Worm (Caenorhabditis elegans) whole organism, L4 larva: Measurements from ENCODE around the gene ugt-52.

Experiments
- D1046.2 ChIP-seq: fragments of 200-800 bp; sonication (Bioruptor generic); IDR thresholded peaks from 2 replicates; pipeline ENCODE4 v1.3.6; 2022; ENCODE audit warnings: missing genetic modification characterization, missing compliant biosample characterization
- F44E2.7 ChIP-seq: fragments of 200-800 bp; sonication (Bioruptor generic); IDR thresholded peaks from 2 replicates; pipeline ENCODE4 v2.1.2; 2022; ENCODE audit warnings: missing genetic modification characterization, missing compliant biosample characterization
- R02D3.7 ChIP-seq: fragments of 150-350 bp; sonication (generic microtip); optimal IDR thresholded peaks from 3 replicates; lab custom pipeline; 2014; ENCODE audit warnings: missing biosample characterization, missing genetic modification characterization
- T20F7.1 ChIP-seq: fragments of 200-800 bp; sonication (Bioruptor generic); optimal IDR thresholded peaks from 2 replicates; lab custom pipeline; 2018; ENCODE audit warnings: mild to moderate bottlenecking, missing genetic modification characterization, missing compliant biosample characterization
- Y48G9A.11 ChIP-seq: fragments of 200-800 bp; sonication (Bioruptor generic); IDR thresholded peaks from 2 replicates; pipeline ENCODE4 v1.3.6; 2022; ENCODE audit warnings: missing genetic modification reagents, missing genetic modification characterization, missing compliant biosample characterization
- Y75B8A.6 ChIP-seq: fragments of 200-800 bp; sonication (Bioruptor generic); IDR thresholded peaks from 2 replicates; pipeline ENCODE4 v1.3.6; 2022; ENCODE audit warnings: missing genetic modification reagents, missing genetic modification characterization, missing compliant biosample characterization
- ZK337.2 ChIP-seq: fragments of 200-800 bp; sonication (Bioruptor generic); IDR thresholded peaks from 2 replicates; pipeline ENCODE4 v1.3.6; 2022; ENCODE audit warnings: missing genetic modification reagents, missing genetic modification characterization, missing compliant biosample characterization
- aha-1 ChIP-seq: fragments of 150-350 bp; peaks from one replicate; lab custom pipeline; 2014; ENCODE audit warnings: missing biosample characterization, missing genetic modification characterization
- ama-1 ChIP-seq: fragments of 150-350 bp; optimal IDR thresholded peaks from 2 replicates; lab custom pipeline; 2014; ENCODE audit warnings: inconsistent platforms, mixed read lengths
- ceh-28 ChIP-seq: fragments of 150-350 bp; optimal IDR thresholded peaks from 2 replicates; lab custom pipeline; 2014; ENCODE audit warnings: missing biosample characterization, missing genetic modification reagents, missing genetic modification characterization
- ceh-44 ChIP-seq: fragments of 200-800 bp; sonication (Bioruptor generic); IDR thresholded peaks from 2 replicates; pipeline ENCODE4 v1.3.6; 2022; ENCODE audit warnings: missing genetic modification reagents, missing genetic modification characterization, missing compliant biosample characterization
- daf-12 ChIP-seq: fragments of 150-350 bp; optimal IDR thresholded peaks from 2 replicates; lab custom pipeline; 2014; ENCODE audit warnings: missing biosample characterization, missing genetic modification reagents, missing genetic modification characterization
- daf-8 ChIP-seq: fragments of 200-800 bp; sonication (Bioruptor generic); IDR thresholded peaks from 2 replicates; pipeline ENCODE4 v1.3.6; 2022; ENCODE audit warnings: missing genetic modification characterization, missing compliant biosample characterization
- dmd-8 ChIP-seq: fragments of 200-800 bp; sonication (Bioruptor generic); IDR thresholded peaks from 2 replicates; pipeline ENCODE4 v1.3.6; 2022; ENCODE audit warnings: missing genetic modification characterization, missing compliant biosample characterization
- dmd-9 ChIP-seq: fragments of 200-800 bp; sonication (Bioruptor generic); IDR thresholded peaks from 2 replicates; pipeline ENCODE4 v1.3.6; 2022; ENCODE audit warnings: missing genetic modification reagents, missing genetic modification characterization, missing compliant biosample characterization
- dpl-1 ChIP-seq: fragments of 150-350 bp; optimal IDR thresholded peaks from 2 replicates; lab custom pipeline; 2014; ENCODE audit warnings: missing biosample characterization, missing genetic modification reagents, missing genetic modification characterization
- dve-1 ChIP-seq: sonication (generic microtip); optimal IDR thresholded peaks from 2 replicates; lab custom pipeline; 2017; ENCODE audit warnings: antibody characterized with exemption, mild to moderate bottlenecking, missing genetic modification characterization, missing compliant biosample characterization; ENCODE audit not compliant: insufficient read depth
- egl-27 ChIP-seq: sonication (generic microtip); optimal IDR thresholded peaks from 3 replicates; lab custom pipeline; 2017; ENCODE audit warnings: missing biosample characterization, missing genetic modification reagents, missing genetic modification characterization
- fkh-10 ChIP-seq: fragments of 150-350 bp; optimal IDR thresholded peaks from 2 replicates; lab custom pipeline; 2014; ENCODE audit warnings: missing biosample characterization, missing genetic modification reagents, missing genetic modification characterization
- fos-1 ChIP-seq: fragments of 150-350 bp; optimal IDR thresholded peaks from 2 replicates; lab custom pipeline; 2014; ENCODE audit warnings: missing biosample characterization, missing genetic modification characterization
- gei-8 ChIP-seq: fragments of 200-800 bp; sonication (Bioruptor generic); optimal IDR thresholded peaks from 2 replicates; lab custom pipeline; 2018; ENCODE audit warnings: mild to moderate bottlenecking, missing genetic modification characterization, missing compliant biosample characterization
- hif-1 ChIP-seq, 2 experiments: sonication (generic microtip); optimal IDR thresholded peaks; 2 replicates each; lab custom pipeline; 2016 to 2017; ENCODE audit warnings: missing compliant biosample characterization in 2 of 2, missing genetic modification characterization in 2 of 2, missing genetic modification reagents in 2 of 2, missing genotype in 2 of 2, mild to moderate bottlenecking in 1 of 2
- hlh-11 ChIP-seq: fragments of 200-800 bp; sonication (Bioruptor generic); optimal IDR thresholded peaks from 2 replicates; lab custom pipeline; 2018; ENCODE audit warnings: mild to moderate bottlenecking, missing genetic modification characterization, missing compliant biosample characterization
- hlh-30 ChIP-seq: sonication (generic microtip); optimal IDR thresholded peaks from 2 replicates; lab custom pipeline; 2017; ENCODE audit warnings: antibody characterized with exemption, mild to moderate bottlenecking, missing genetic modification characterization, missing compliant biosample characterization; ENCODE audit not compliant: insufficient read depth
- hmg-1.1 ChIP-seq: fragments of 200-800 bp; sonication (Bioruptor generic); IDR thresholded peaks from 2 replicates; pipeline ENCODE4 v1.3.6; 2022; ENCODE audit warnings: missing genetic modification reagents, missing genetic modification characterization, missing compliant biosample characterization
- lsy-2 ChIP-seq, 2 experiments: fragments of 150-350 bp in 1 of 2; sonication (generic microtip) in 1 of 2; optimal IDR thresholded peaks; 2 replicates each; lab custom pipeline; 2014 to 2017; ENCODE audit warnings: missing biosample characterization in 2 of 2, missing genetic modification characterization in 2 of 2
- mdt-29 ChIP-seq: fragments of 200-800 bp; sonication (Bioruptor generic); IDR thresholded peaks from 2 replicates; pipeline ENCODE4 v1.3.6; 2022; ENCODE audit warnings: missing genetic modification reagents, missing genetic modification characterization, missing compliant biosample characterization
- mxl-2 ChIP-seq: fragments of 200-800 bp; sonication (Bioruptor generic); conservative IDR thresholded peaks from 2 replicates; pipeline ENCODE4 v1.3.6; 2022; ENCODE audit warnings: missing genetic modification reagents, missing genetic modification characterization, missing compliant biosample characterization
- nhr-11 ChIP-seq: fragments of 150-350 bp; optimal IDR thresholded peaks from 2 replicates; lab custom pipeline; 2014; ENCODE audit warnings: missing biosample characterization, missing genetic modification characterization
- nhr-237 ChIP-seq: sonication (generic microtip); optimal IDR thresholded peaks from 2 replicates; lab custom pipeline; 2017; ENCODE audit warnings: missing biosample characterization, missing genetic modification characterization
- nhr-41 ChIP-seq: fragments of 200-800 bp; sonication (Bioruptor generic); IDR thresholded peaks from 2 replicates; pipeline ENCODE4 v1.3.6; 2022; ENCODE audit warnings: missing genetic modification reagents, missing genetic modification characterization, missing compliant biosample characterization
- nhr-42 ChIP-seq: fragments of 200-800 bp; sonication (Bioruptor generic); IDR thresholded peaks from 2 replicates; pipeline ENCODE4 v1.3.6; 2022; ENCODE audit warnings: missing genetic modification characterization, missing compliant biosample characterization
- nhr-6 ChIP-seq: fragments of 150-350 bp; optimal IDR thresholded peaks from 2 replicates; lab custom pipeline; 2014; ENCODE audit warnings: missing biosample characterization, missing genetic modification characterization
- pha-4 ChIP-seq, 2 experiments: fragments of 150-350 bp in 1 of 2; fragments of 200-800 bp in 1 of 2; sonication (Bioruptor generic) in 1 of 2; IDR thresholded peaks in 1 of 2; optimal IDR thresholded peaks in 1 of 2; 2 replicates each; pipeline versions ENCODE4 v1.3.6 to Lab custom; 2014 to 2022; ENCODE audit warnings: missing genetic modification characterization in 2 of 2, missing genetic modification reagents in 2 of 2, missing biosample characterization in 1 of 2, missing compliant biosample characterization in 1 of 2
- php-3 ChIP-seq: fragments of 200-800 bp; sonication (Bioruptor generic); IDR thresholded peaks from 2 replicates; pipeline ENCODE4 v1.3.6; 2022; ENCODE audit warnings: missing genetic modification reagents, missing genetic modification characterization, missing compliant biosample characterization
- rbr-2 ChIP-seq: sonication (generic microtip); optimal IDR thresholded peaks from 2 replicates; lab custom pipeline; 2016; ENCODE audit warnings: missing genotype, missing genetic modification characterization, missing compliant biosample characterization
- skn-1 ChIP-seq: fragments of 150-350 bp; optimal IDR thresholded peaks from 2 replicates; lab custom pipeline; 2014; ENCODE audit warnings: missing biosample characterization, missing genetic modification characterization
- snpc-1.2 ChIP-seq: fragments of 200-800 bp; sonication (Bioruptor generic); IDR thresholded peaks from 2 replicates; pipeline ENCODE4 v1.3.6; 2022; ENCODE audit warnings: missing genetic modification reagents, missing genetic modification characterization, missing compliant biosample characterization
- spr-1 ChIP-seq: sonication (generic microtip); optimal IDR thresholded peaks from 2 replicates; lab custom pipeline; 2016; ENCODE audit warnings: mild to moderate bottlenecking, missing genetic modification characterization, missing compliant biosample characterization
- tra-1 ChIP-seq: fragments of 200-800 bp; sonication (Bioruptor generic); IDR thresholded peaks from 2 replicates; pipeline ENCODE4 v1.3.6; 2022; ENCODE audit warnings: missing genetic modification reagents, missing genetic modification characterization, missing compliant biosample characterization
- unc-62 ChIP-seq, 3 experiments: fragments of 150-350 bp in 1 of 3; sonication (generic microtip); optimal IDR thresholded peaks in 2 of 3; peaks in 1 of 3; 1 replicate in 1 of 3; 2 replicates in 2 of 3; lab custom pipeline; 2014 to 2017; ENCODE audit warnings: missing biosample characterization in 3 of 3, missing genetic modification characterization in 3 of 3, missing genetic modification reagents in 3 of 3, missing genotype in 1 of 3
- zfp-3 ChIP-seq: fragments of 200-800 bp; sonication (Bioruptor generic); conservative IDR thresholded peaks from 2 replicates; pipeline ENCODE4 v1.3.6; 2022; ENCODE audit warnings: missing genetic modification reagents, missing genetic modification characterization, missing compliant biosample characterization
- zip-11 ChIP-seq: fragments of 200-800 bp; sonication (Bioruptor generic); IDR thresholded peaks from 2 replicates; pipeline ENCODE4 v1.3.6; 2022; ENCODE audit warnings: missing genetic modification characterization, missing compliant biosample characterization
- ztf-11 ChIP-seq: fragments of 150-350 bp; optimal IDR thresholded peaks from 2 replicates; lab custom pipeline; 2014; ENCODE audit warnings: missing biosample characterization, missing genetic modification characterization

Gene ugt-52

DNA sequence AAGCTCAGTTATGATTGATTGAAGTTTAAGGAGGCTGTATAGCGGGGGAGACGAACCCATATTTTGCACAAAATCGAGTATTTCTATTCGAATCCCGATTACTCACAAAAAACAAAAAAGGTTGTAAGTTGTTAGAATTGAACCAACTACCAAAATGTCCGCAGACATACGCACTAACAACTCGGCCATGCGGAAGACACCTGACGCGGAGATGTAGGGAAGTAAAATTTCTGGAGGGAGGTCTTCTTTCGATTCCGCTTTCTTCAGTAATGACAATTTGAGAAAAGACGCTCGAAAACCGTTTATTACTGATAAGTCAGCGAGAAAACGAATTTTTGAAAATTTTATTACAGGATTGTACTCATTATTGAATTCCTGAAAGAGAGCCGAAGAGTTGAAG, 39.3 kb downstream of the ugt-52 start:
- no peak for TF ChIP-seq dpl-1 (GFP tag; lab: Kevin White, UChicago)
- TF ChIP-seq mxl-2 (GFP tag; lab: Robert Waterston, UW): no peak
- no peak for TF ChIP-seq php-3 (GFP tag; lab: Robert Waterston, UW)
- TF ChIP-seq F44E2.7 (GFP tag; lab: Robert Waterston, UW): no peak
- no peak for TF ChIP-seq ztf-11
- TF ChIP-seq zfp-3 (GFP tag; lab: Robert Waterston, UW): no peak
- TF ChIP-seq Y48G9A.11 (GFP tag; lab: Robert Waterston, UW): no peak
- TF ChIP-seq, all 104 proteins: peak for 0

DNA sequence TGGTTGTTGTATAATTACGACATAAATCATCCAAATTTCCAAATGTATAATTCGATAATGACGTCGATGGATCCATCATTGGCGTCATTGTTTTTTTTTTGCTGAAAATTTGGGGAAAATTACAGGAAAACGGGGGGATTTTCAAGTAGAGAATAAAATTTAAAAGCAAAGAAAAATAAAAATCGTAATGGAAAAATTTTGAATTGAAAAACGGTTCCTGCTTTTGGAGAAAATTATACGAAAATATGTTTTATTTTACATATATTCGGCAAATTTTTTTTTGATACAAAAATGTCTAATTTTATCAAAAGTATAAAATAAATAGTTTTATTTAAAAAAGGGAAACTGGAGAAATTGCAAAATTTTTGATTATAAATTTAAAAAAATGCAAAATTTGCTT, 46.3 kb downstream of the ugt-52 start, which contains the start of gene zipt-15:
Gene zipt-15 (minus strand): TSS at position 101 of the 400 bp plus-strand sequence.
- TF ChIP-seq hif-1 (tag; optimal IDR thresholded peaks at IDR 0.05; lab: Kevin White, UChicago): no peak
- no peak for TF ChIP-seq ceh-44 (GFP tag; lab: Robert Waterston, UW)
- TF ChIP-seq dpl-1 (GFP tag; lab: Kevin White, UChicago): no peak
- TF ChIP-seq nhr-42: no peak
- TF ChIP-seq ceh-28 (tag; lab: Kevin White, UChicago): no peak
- no peak for TF ChIP-seq ama-1
- TF ChIP-seq Y75B8A.6 (GFP tag; lab: Robert Waterston, UW): no peak
- TF ChIP-seq dmd-8 (GFP tag; lab: Robert Waterston, UW): no peak
- TF ChIP-seq dmd-9: no peak
- TF ChIP-seq daf-12 (tag; lab: Kevin White, UChicago): no peak
- no peak for TF ChIP-seq snpc-1.2 (GFP tag; lab: Robert Waterston, UW)
- no peak for TF ChIP-seq nhr-6 (tag; lab: Kevin White, UChicago)
- no peak for TF ChIP-seq dve-1 (tag; lab: Kevin White, UChicago)
- no peak for TF ChIP-seq egl-27 (tag; lab: Kevin White, UChicago)
- TF ChIP-seq D1046.2: no peak
- TF ChIP-seq zip-11: no peak
- no peak for TF ChIP-seq tra-1 (GFP tag; lab: Robert Waterston, UW)

DNA sequence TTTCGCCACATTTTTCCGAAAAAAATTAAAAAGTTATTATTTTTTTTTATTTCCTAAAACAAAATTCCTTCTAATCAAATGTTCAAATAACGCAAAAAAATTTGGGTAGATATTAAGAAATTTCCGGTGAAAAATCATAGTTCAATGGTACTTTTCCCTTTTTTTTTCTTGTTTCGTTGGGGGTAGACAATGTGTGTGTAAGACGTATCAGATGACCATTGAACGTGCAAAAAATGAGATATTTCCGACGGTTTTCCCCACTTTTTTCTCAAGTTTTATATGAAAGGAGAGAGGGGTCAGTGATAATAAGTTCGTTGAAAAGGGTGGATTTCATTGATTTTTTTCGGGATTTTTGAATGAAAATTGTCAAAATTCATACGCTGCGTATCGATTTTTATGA, 47.6 kb downstream of the ugt-52 start:
- peak in 1 of 2 experiments; percentile 76 for TF ChIP-seq hif-1 (tag; optimal IDR thresholded peaks at IDR 0.05; lab: Kevin White, UChicago)
- TF ChIP-seq hlh-30 (tag; lab: Kevin White, UChicago): peak; percentile 41
- TF ChIP-seq lsy-2 (tag; optimal IDR thresholded peaks at IDR 0.05; lab: Kevin White, UChicago): no peak
- TF ChIP-seq aha-1 (tag; lab: Kevin White, UChicago): peak; percentile 67

DNA sequence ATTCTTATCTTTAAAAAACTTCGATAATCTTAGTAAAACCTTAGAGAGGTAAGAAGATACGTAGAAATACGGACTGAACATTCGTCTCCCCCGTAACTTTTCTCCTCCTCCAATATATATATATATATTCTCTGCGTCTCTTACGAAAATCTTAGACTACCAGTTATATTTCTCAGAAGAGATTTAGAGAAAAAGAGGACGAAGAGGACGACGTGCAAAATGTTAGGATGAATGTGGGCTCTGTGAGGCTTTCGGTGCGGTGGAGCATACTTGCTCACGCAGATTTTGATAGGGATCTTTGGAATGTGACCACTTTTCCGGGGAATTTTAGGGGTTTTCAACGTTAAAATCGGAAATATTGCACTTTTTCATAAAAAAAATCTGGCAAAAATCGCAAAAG, 49.8 kb downstream of the ugt-52 start:
- TF ChIP-seq ceh-28 (tag; lab: Kevin White, UChicago): no peak
- TF ChIP-seq nhr-11 (tag; lab: Kevin White, UChicago): peak; percentile 62
- no peak for TF ChIP-seq snpc-1.2 (GFP tag; lab: Robert Waterston, UW)
- no peak for TF ChIP-seq php-3 (GFP tag; lab: Robert Waterston, UW)
- peak; percentile 62 for TF ChIP-seq dve-1 (tag; lab: Kevin White, UChicago)
- TF ChIP-seq tra-1 (GFP tag; lab: Robert Waterston, UW): no peak
- no peak for TF ChIP-seq spr-1
- no peak for TF ChIP-seq mdt-29 (GFP tag; lab: Robert Waterston, UW)
- no peak for TF ChIP-seq daf-12 (tag; lab: Kevin White, UChicago)
- no peak for TF ChIP-seq daf-8 (GFP tag; lab: Robert Waterston, UW)
- peak; percentile 42 for TF ChIP-seq fkh-10 (GFP tag; lab: Kevin White, UChicago)
- peak; percentile 63 for TF ChIP-seq hmg-1.1 (GFP tag; lab: Robert Waterston, UW)
- no peak for TF ChIP-seq fos-1 (tag; lab: Kevin White, UChicago)
- TF ChIP-seq nhr-6 (tag; lab: Kevin White, UChicago): peak; percentile 18
- no peak for TF ChIP-seq pha-4 (GFP tag; IDR thresholded peaks at IDR 0.05; lab: Robert Waterston, UW)
- TF ChIP-seq pha-4 (tag; optimal IDR thresholded peaks at IDR 0.05; lab: Kevin White, UChicago): no peak
- no peak for TF ChIP-seq unc-62 (GFP tag; optimal IDR thresholded peaks at IDR 0.05 in 1 of 2; lab: Kevin White, UChicago)
- no peak for TF ChIP-seq unc-62 (tag; optimal IDR thresholded peaks at IDR 0.05; lab: Kevin White, UChicago)
- TF ChIP-seq Y48G9A.11 (GFP tag; lab: Robert Waterston, UW): no peak
- no peak for TF ChIP-seq R02D3.7 (tag; lab: Kevin White, UChicago)
- no peak for TF ChIP-seq skn-1 (tag; lab: Kevin White, UChicago)
- TF ChIP-seq ZK337.2 (GFP tag; lab: Robert Waterston, UW): no peak
- peak; percentile 24 for TF ChIP-seq T20F7.1 (GFP tag; lab: Kevin White, UChicago)
- no peak for TF ChIP-seq nhr-237
- TF ChIP-seq hlh-11 (tag; lab: Kevin White, UChicago): peak; percentile 20
- peak; percentile 40 for TF ChIP-seq rbr-2 (tag; lab: Kevin White, UChicago)
- peak; percentile 64 for TF ChIP-seq hlh-30 (tag; lab: Kevin White, UChicago)
- no peak for TF ChIP-seq egl-27 (tag; lab: Kevin White, UChicago)
- TF ChIP-seq gei-8 (GFP tag; lab: Kevin White, UChicago): no peak
- no peak for TF ChIP-seq nhr-41 (GFP tag; lab: Robert Waterston, UW)
